Fruit fly (Drosophila melanogaster): Measurements from ENCODE around the gene Ir94b.

Ir94b gene

DNA sequence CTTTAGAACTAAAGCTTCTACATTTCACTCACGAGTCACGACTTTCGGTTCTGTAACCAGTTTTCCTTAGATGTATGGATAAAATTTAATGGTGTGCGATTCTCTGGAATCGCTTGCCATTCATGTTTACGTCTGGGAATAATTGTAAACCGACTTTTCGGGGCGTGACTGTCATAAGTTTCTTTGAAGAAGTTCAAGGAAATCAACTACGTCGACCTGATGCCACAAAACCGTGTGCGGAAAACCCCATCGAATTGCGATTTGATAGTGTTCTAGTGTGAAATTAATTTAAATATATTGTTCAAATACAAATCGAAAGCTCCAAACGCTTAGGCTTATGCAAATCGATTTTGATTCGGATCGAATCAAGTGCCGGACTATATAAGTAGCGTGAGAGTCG, 30.3 kb downstream of the Ir94b start, which contains the start of gene BomBc3:
Gene BomBc3 (plus strand): TSS at position 301 of the 400 bp plus-strand sequence.
- no peak for TF ChIP-seq CG17801 (GFP tag; optimal IDR thresholded peaks at IDR 0.05; ENCODE audit: partially characterized antibody)

DNA sequence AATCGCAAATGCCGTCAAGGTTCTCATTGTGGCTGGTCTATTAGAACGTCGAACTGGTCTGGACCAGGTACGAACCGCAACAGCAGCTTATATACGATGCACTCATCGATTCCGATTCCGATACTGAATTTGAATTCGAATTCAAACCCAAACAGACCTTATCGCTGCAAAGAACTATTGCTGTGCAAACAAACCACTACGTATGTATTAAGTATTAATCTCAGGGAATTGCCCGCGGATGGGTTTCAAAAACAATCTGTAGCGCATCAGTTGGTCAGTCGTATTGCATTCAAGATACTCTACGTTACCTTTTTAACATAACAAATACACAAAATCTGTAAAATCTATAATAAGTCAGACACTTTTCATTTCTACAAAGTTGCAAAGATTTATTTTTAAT, 30.8 kb downstream of the Ir94b start, which contains the start of gene BomT3:
Gene BomT3 (minus strand): TSS at position 101 of the 400 bp plus-strand sequence.
- no peak for TF ChIP-seq CG17801 (GFP tag; optimal IDR thresholded peaks at IDR 0.05; ENCODE audit: partially characterized antibody)

DNA sequence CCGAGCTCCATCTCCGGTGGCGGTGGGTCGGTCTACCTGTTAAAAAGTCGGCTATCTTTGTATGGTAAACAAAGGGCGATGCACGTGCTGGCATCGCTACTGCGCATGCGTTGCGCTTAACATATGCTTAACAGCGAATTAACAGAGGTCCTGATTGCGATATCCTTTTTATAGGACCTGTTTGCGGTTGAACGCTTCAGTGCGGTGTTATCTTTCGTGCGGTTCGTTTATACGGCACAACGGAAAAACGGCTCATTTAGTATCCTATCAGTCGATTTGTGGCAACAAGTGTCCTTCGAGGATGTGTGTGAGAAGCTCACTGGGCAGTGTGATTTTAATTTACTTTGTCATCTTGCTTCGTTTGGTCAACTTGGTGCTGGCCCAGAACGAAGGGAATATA, 36.9 kb downstream of the Ir94b start, which contains the start of gene CG13408:
Gene CG13408 (plus strand): TSS at position 222 of the 400 bp plus-strand sequence.
- no peak for TF ChIP-seq CG17801 (GFP tag; optimal IDR thresholded peaks at IDR 0.05; ENCODE audit: partially characterized antibody)

DNA sequence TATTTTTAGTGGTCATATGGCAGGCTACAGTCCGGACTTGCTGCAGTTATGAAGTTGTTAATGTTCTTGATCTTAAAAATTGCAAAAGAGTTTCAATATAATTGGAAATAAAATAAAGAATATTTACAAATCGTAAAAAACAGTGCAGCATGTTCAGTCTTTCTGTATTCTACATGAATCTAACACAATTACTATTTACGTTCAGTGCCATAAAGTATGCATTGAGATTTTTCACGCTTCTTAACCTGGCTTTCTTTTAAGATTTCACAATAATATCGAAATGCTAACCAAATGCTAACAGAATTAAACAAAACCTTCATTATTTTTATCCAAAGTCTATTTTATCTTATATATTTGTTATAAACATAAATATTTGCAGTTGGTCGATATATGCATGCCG, 44.5 kb downstream of the Ir94b start:
- TF ChIP-seq CG17801 (GFP tag; optimal IDR thresholded peaks at IDR 0.05; ENCODE audit: partially characterized antibody), result no peak

DNA sequence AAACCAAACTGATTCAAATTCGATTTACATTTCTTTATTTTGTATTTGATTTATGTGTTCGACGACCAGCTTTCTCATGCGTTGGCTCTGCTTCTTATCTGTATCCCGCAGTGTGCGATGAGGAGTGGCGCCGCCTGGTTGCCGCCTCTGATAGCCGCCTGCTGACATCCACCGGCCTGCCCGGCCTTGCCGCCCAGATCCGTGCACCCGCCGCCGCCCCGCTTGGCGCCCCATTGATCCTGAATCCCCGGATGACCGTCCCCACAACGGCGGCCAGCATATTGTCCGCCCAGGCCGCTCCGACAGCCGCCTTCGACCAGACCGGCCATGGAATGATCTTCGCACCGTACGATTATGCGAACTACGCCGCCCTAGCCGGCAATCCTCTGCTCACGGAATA, 45.4 kb downstream of the Ir94b start:
- no peak for TF ChIP-seq CG17801 (GFP tag; optimal IDR thresholded peaks at IDR 0.05; ENCODE audit: partially characterized antibody)

DNA sequence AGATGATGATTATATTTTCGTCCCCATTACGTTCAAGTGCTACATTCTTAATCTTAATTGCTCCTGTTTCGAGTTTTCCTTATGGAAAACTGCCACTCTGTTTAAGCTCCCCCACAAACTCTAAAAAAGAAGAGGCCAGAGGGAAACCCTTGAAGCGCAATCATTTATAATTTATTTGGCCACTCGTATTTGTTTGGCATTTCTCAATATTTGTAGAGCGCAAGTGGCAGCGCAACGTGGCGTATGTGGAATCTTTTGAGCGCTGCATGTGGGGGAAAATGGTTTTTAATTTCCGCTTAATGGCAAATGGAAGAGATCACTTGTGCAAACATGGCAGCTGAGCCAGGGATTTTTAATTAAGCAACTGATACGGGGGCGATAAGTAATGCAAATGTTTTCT, 49.8 kb downstream of the Ir94b start:
- TF ChIP-seq CG17801 (GFP tag; optimal IDR thresholded peaks at IDR 0.05; ENCODE audit: partially characterized antibody), result no peak

DNA sequence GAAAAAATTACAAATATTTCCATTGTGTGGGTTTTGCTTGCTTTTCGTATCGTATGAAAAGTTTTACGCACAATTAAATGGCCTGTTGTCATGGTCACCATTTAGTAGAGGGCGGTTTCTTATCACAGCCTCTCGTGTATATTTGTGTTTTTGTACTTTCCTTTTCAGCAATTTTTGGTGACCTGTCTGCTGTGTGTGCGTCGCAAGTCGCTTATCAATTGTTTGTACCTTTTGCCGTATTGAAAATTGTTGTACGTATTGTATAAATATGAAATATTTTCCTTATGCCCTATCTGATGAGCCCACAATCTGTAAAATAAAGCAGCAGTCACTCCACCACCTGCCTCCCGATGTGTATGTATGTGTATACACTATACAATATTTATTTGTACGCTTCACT, 50.6 kb downstream of the Ir94b start:
- no peak for TF ChIP-seq CG17801 (GFP tag; optimal IDR thresholded peaks at IDR 0.05; ENCODE audit: partially characterized antibody)
